Worm (Caenorhabditis elegans) whole organism, L3 larva: ENCODE results near the gene wrt-8.

ENCODE experiments used
- hmg-11 ChIP-seq: sonication (generic microtip); optimal IDR thresholded peaks from 2 replicates; lab custom pipeline; 2016; ENCODE audit warnings: missing genetic modification characterization, missing compliant biosample characterization
- lsy-12 ChIP-seq: sonication (generic microtip); optimal IDR thresholded peaks from 2 replicates; lab custom pipeline; 2016; ENCODE audit warnings: mild to moderate bottlenecking, missing genetic modification characterization, missing compliant biosample characterization

ce11 chrV:15313529-15313928, 30.9 kb downstream of the wrt-8 start:
- no peak for TF ChIP-seq lsy-12
- no peak for TF ChIP-seq hmg-11
